Worm (Caenorhabditis elegans) whole organism, L4 larva: Measurements from ENCODE around the gene zmp-4.

Experiments used
- F26F4.8 ChIP-seq: fragments of 200-800 bp; sonication (Bioruptor generic); conservative IDR thresholded peaks from 2 replicates; pipeline ENCODE4 v1.3.6; 2022; ENCODE audit warnings: missing genetic modification characterization, missing compliant biosample characterization
- F49E8.2 ChIP-seq: sonication (generic microtip); optimal IDR thresholded peaks from 2 replicates; lab custom pipeline; 2016; ENCODE audit warnings: missing compliant biosample characterization, mild to moderate bottlenecking, missing genetic modification characterization, borderline replicate concordance
- fos-1 ChIP-seq: fragments of 150-350 bp; optimal IDR thresholded peaks from 2 replicates; lab custom pipeline; 2014; ENCODE audit warnings: missing biosample characterization, missing genetic modification characterization
- gei-8 ChIP-seq: fragments of 200-800 bp; sonication (Bioruptor generic); optimal IDR thresholded peaks from 2 replicates; lab custom pipeline; 2018; ENCODE audit warnings: mild to moderate bottlenecking, missing genetic modification characterization, missing compliant biosample characterization
- lin-1 ChIP-seq: fragments of 200-800 bp; sonication (Bioruptor generic); IDR thresholded peaks from 2 replicates; pipeline ENCODE4 v1.3.6; 2022; ENCODE audit warnings: missing genetic modification reagents, missing genetic modification characterization, missing compliant biosample characterization
- lsy-2 ChIP-seq, 2 experiments: fragments of 150-350 bp in 1 of 2; sonication (generic microtip) in 1 of 2; optimal IDR thresholded peaks; 2 replicates each; lab custom pipeline; 2014 to 2017; ENCODE audit warnings: missing biosample characterization in 2 of 2, missing genetic modification characterization in 2 of 2
- nhr-11 ChIP-seq: fragments of 150-350 bp; optimal IDR thresholded peaks from 2 replicates; lab custom pipeline; 2014; ENCODE audit warnings: missing biosample characterization, missing genetic modification characterization
- nhr-25 ChIP-seq: sonication (generic microtip); optimal IDR thresholded peaks from 2 replicates; lab custom pipeline; 2017; ENCODE audit warnings: missing genetic modification characterization, mild to moderate bottlenecking, missing compliant biosample characterization, antibody characterized with exemption, moderate library complexity, borderline replicate concordance; ENCODE audit not compliant: insufficient read depth
- php-3 ChIP-seq: fragments of 200-800 bp; sonication (Bioruptor generic); IDR thresholded peaks from 2 replicates; pipeline ENCODE4 v1.3.6; 2022; ENCODE audit warnings: missing genetic modification reagents, missing genetic modification characterization, missing compliant biosample characterization
- unc-39 ChIP-seq: sonication (generic microtip); optimal IDR thresholded peaks from 2 replicates; lab custom pipeline; 2017; ENCODE audit warnings: missing biosample characterization, missing genetic modification characterization
- ztf-11 ChIP-seq: fragments of 150-350 bp; optimal IDR thresholded peaks from 2 replicates; lab custom pipeline; 2014; ENCODE audit warnings: missing biosample characterization, missing genetic modification characterization

DNA sequence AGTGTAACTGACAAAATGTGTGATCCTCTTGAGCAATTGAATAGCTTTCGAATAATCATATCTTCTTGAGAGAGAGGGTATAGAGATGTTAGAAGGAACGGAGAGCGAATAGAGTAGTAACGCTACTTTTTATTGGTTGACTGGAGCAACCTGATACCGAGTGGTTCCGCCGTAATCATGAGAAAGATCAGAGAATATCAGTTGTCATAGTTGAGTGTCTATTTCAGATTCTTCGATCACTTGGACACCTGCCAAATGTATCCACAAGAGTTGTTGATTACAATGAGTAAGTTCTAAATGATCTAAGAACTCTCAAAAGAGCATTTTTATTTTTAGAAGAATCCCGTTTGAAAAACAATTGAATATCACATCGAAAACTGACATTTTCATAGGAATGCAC, 10.7 kb downstream of the zmp-4 start:
- TF ChIP-seq unc-39 (no peak), F26F4.8 (GFP tag; lab: Robert Waterston, UW) (no peak), fos-1 (no peak), F49E8.2 (tag; lab: Kevin White, UChicago) (no peak), lin-1 (GFP tag; lab: Robert Waterston, UW) (no peak), ztf-11 (tag; lab: Kevin White, UChicago) (no peak), nhr-11 (tag; lab: Kevin White, UChicago) (no peak), nhr-25 (tag; lab: Kevin White, UChicago) (no peak), gei-8 (no peak), php-3 (no peak), lsy-2 (tag; optimal IDR thresholded peaks at IDR 0.05; lab: Kevin White, UChicago) (no peak)
